Worm (Caenorhabditis elegans) whole organism, L2 larva: ENCODE data around the gene R12G8.1.

Source experiments
- ama-1 ChIP-seq: fragments of 150-350 bp; optimal IDR thresholded peaks from 2 replicates; lab custom pipeline; 2018; ENCODE audit warnings: inconsistent platforms
- elt-1 ChIP-seq: fragments of 150-350 bp; optimal IDR thresholded peaks from 2 replicates; lab custom pipeline; 2014; ENCODE audit warnings: missing biosample characterization, missing genetic modification characterization
- elt-3 ChIP-seq: sonication (generic microtip); optimal IDR thresholded peaks from 2 replicates; lab custom pipeline; 2017; ENCODE audit warnings: missing biosample characterization, missing genetic modification characterization
- fos-1 ChIP-seq: fragments of 150-350 bp; optimal IDR thresholded peaks from 2 replicates; lab custom pipeline; 2014; ENCODE audit warnings: missing biosample characterization, missing genetic modification characterization
- lsy-2 ChIP-seq, 2 experiments: fragments of 150-350 bp in 1 of 2; sonication (generic microtip) in 1 of 2; optimal IDR thresholded peaks; 2 replicates each; lab custom pipeline; 2014 to 2017; ENCODE audit warnings: missing biosample characterization in 2 of 2, missing genetic modification characterization in 2 of 2
- mdl-1 ChIP-seq, 2 experiments: fragments of 150-350 bp in 1 of 2; sonication (generic microtip) in 1 of 2; optimal IDR thresholded peaks; 2 replicates each; lab custom pipeline; 2017; ENCODE audit warnings: missing biosample characterization in 2 of 2, missing genetic modification characterization in 2 of 2
- sma-3 ChIP-seq: sonication (generic microtip); optimal IDR thresholded peaks from 2 replicates; lab custom pipeline; 2016; ENCODE audit warnings: missing genetic modification reagents, missing genetic modification characterization, missing compliant biosample characterization
- unc-62 ChIP-seq: fragments of 150-350 bp; optimal IDR thresholded peaks from 2 replicates; lab custom pipeline; 2014; ENCODE audit warnings: missing biosample characterization, missing genetic modification reagents, missing genetic modification characterization
- ztf-11 ChIP-seq: sonication (generic microtip); optimal IDR thresholded peaks from 2 replicates; lab custom pipeline; 2017; ENCODE audit warnings: missing biosample characterization, missing genetic modification characterization

DNA sequence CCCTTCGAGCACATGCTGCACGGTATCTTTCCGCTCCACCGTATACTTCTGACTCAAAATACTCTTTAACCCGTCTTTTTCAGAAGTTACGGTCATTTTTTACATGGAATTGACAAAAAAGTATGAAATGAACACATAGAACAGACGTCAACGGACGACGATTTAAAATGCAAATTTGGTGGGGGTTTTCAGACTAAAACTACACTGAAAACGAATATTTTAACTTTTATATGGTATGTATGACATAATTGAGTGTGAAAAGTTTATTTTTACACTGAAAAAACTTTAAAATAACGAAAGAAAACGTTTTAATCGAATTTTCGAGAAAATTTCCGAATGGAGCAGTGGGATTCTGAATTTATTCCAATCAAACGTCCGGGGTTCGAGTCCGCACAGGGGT lies 2.1 kb downstream of the R12G8.1 start, which contains the start of gene twk-36:
- TF ChIP-seq elt-1 (tag; lab: Kevin White, UChicago) (no peak), sma-3 (GFP tag; lab: Kevin White, UChicago) (no peak), ama-1 (lab: Kevin White, UChicago) (no peak), ztf-11 (tag; lab: Kevin White, UChicago) (no peak), unc-62 (GFP tag; lab: Kevin White, UChicago) (no peak), lsy-2 (tag; optimal IDR thresholded peaks at IDR 0.05; lab: Kevin White, UChicago) (no peak), fos-1 (no peak), elt-3 (tag; lab: Kevin White, UChicago) (no peak), mdl-1 (tag; optimal IDR thresholded peaks at IDR 0.05; lab: Kevin White, UChicago) (no peak)
